Fruit fly (Drosophila melanogaster) whole organism, embryonic: Measurements from ENCODE around the gene ND-B17.2.

Experiments
- Ada2b ChIP-seq: fragments of 200-800 bp; sonication (Bioruptor generic); IDR thresholded peaks from 2 replicates; pipeline ENCODE4 v1.3.6; 2022; ENCODE audit warnings: missing biosample characterization, missing genetic modification characterization
- CG10321 ChIP-seq: fragments of 200-800 bp; sonication (Bioruptor generic); IDR thresholded peaks from 2 replicates; pipeline ENCODE4 v1.3.6; 2022; ENCODE audit warnings: missing biosample characterization, missing genetic modification characterization
- CG11398 ChIP-seq: fragments of 200-800 bp; sonication (Bioruptor generic); optimal IDR thresholded peaks from 2 replicates; lab custom pipeline; 2016; ENCODE audit warnings: missing biosample characterization, missing genetic modification characterization
- CG12071 ChIP-seq: fragments of 200-800 bp; sonication (Bioruptor generic); optimal IDR thresholded peaks from 3 replicates; lab custom pipeline; 2018; ENCODE audit warnings: missing biosample characterization, mild to moderate bottlenecking, missing genetic modification characterization
- CG12155 ChIP-seq: fragments of 200-800 bp; sonication (Bioruptor generic); optimal IDR thresholded peaks from 3 replicates; lab custom pipeline; 2016; ENCODE audit warnings: missing biosample characterization, missing genetic modification characterization
- CG13123 ChIP-seq: fragments of 200-800 bp; sonication (Bioruptor generic); optimal IDR thresholded peaks from 2 replicates; lab custom pipeline; 2016; ENCODE audit warnings: missing biosample characterization, missing genetic modification characterization
- CG14050 ChIP-seq: fragments of 200-800 bp; sonication (Bioruptor generic); IDR thresholded peaks from 3 replicates; pipeline ENCODE4 v1.3.6; 2022; ENCODE audit warnings: missing biosample characterization, missing genetic modification characterization
- CG14710 ChIP-seq: fragments of 200-800 bp; sonication (Bioruptor generic); optimal IDR thresholded peaks from 3 replicates; lab custom pipeline; 2019; ENCODE audit warnings: missing biosample characterization, mild to moderate bottlenecking, missing genetic modification characterization, moderate library complexity
- CG1647 ChIP-seq: fragments of 200-800 bp; sonication (Bioruptor generic); optimal IDR thresholded peaks from 3 replicates; lab custom pipeline; 2016; ENCODE audit warnings: missing biosample characterization, missing genetic modification characterization
- CG17359 ChIP-seq: fragments of 200-800 bp; sonication (Bioruptor generic); optimal IDR thresholded peaks from 3 replicates; lab custom pipeline; 2018; ENCODE audit warnings: missing biosample characterization, mild to moderate bottlenecking, missing genetic modification characterization, moderate library complexity
- CG1792 ChIP-seq: fragments of 200-800 bp; sonication (Bioruptor generic); optimal IDR thresholded peaks from 2 replicates; lab custom pipeline; 2016; ENCODE audit warnings: missing biosample characterization, missing genetic modification characterization
- CG18476 ChIP-seq: fragments of 200-800 bp; sonication (Bioruptor generic); optimal IDR thresholded peaks from 2 replicates; lab custom pipeline; 2016; ENCODE audit warnings: missing biosample characterization, mild to moderate bottlenecking, missing genetic modification characterization
- CG2202 ChIP-seq: fragments of 200-800 bp; sonication (Bioruptor generic); optimal IDR thresholded peaks from 2 replicates; lab custom pipeline; 2018; ENCODE audit warnings: missing biosample characterization, mild to moderate bottlenecking, missing genetic modification characterization
- CG2678 ChIP-seq: fragments of 200-800 bp; sonication (Bioruptor generic); optimal IDR thresholded peaks from 3 replicates; lab custom pipeline; 2019; ENCODE audit warnings: missing biosample characterization, mild to moderate bottlenecking, missing genetic modification characterization, moderate library complexity
- CG31388 ChIP-seq: fragments of 200-800 bp; sonication (Bioruptor generic); optimal IDR thresholded peaks from 2 replicates; lab custom pipeline; 2016; ENCODE audit warnings: missing biosample characterization, missing genetic modification characterization
- CG33213 ChIP-seq: fragments of 200-800 bp; sonication (Bioruptor generic); optimal IDR thresholded peaks from 3 replicates; lab custom pipeline; 2016; ENCODE audit warnings: missing biosample characterization, missing genetic modification characterization
- CG4328 ChIP-seq: fragments of 200-800 bp; sonication (Bioruptor generic); optimal IDR thresholded peaks from 3 replicates; lab custom pipeline; 2017; ENCODE audit warnings: missing biosample characterization, missing genetic modification reagents, missing genetic modification characterization
- CG4424 ChIP-seq: fragments of 200-800 bp; sonication (Bioruptor generic); optimal IDR thresholded peaks from 3 replicates; lab custom pipeline; 2016; ENCODE audit warnings: missing biosample characterization, missing genetic modification characterization
- CG4854 ChIP-seq: fragments of 200-800 bp; sonication (Bioruptor generic); optimal IDR thresholded peaks from 2 replicates; lab custom pipeline; 2016; ENCODE audit warnings: missing biosample characterization, missing genetic modification characterization, inconsistent platforms
- CG6765 ChIP-seq: fragments of 200-800 bp; sonication (Bioruptor generic); optimal IDR thresholded peaks from 3 replicates; lab custom pipeline; 2017; ENCODE audit warnings: missing biosample characterization, mild to moderate bottlenecking, missing genetic modification characterization
- CG8478 ChIP-seq: fragments of >200 bp; optimal IDR thresholded peaks from 2 replicates; lab custom pipeline; 2018
- Drgx ChIP-seq: fragments of 200-800 bp; sonication (Bioruptor generic); IDR thresholded peaks from 2 replicates; pipeline ENCODE4 v1.3.6; 2022; ENCODE audit warnings: missing biosample characterization, missing genetic modification characterization
- GATAe ChIP-seq: fragments of 200-800 bp; sonication (Bioruptor generic); conservative IDR thresholded peaks from 2 replicates; pipeline ENCODE4 v1.3.6; 2022; ENCODE audit warnings: missing biosample characterization, missing genetic modification characterization
- Kr ChIP-seq: fragments of 200-800 bp; sonication (Bioruptor generic); optimal IDR thresholded peaks from 2 replicates; lab custom pipeline; 2017; ENCODE audit warnings: missing biosample characterization, mild to moderate bottlenecking, missing genetic modification characterization
- Meics ChIP-seq: fragments of 200-800 bp; sonication (Bioruptor generic); optimal IDR thresholded peaks from 2 replicates; lab custom pipeline; 2017; ENCODE audit warnings: missing biosample characterization, mild to moderate bottlenecking, missing genetic modification characterization
- NC2β ChIP-seq: fragments of 200-800 bp; sonication (Bioruptor generic); optimal IDR thresholded peaks from 2 replicates; lab custom pipeline; 2016; ENCODE audit warnings: missing biosample characterization, missing genetic modification characterization
- NfI ChIP-seq: fragments of 200-800 bp; sonication (Bioruptor generic); optimal IDR thresholded peaks from 3 replicates; lab custom pipeline; 2018; ENCODE audit warnings: missing biosample characterization, mild to moderate bottlenecking, missing genetic modification characterization, moderate library complexity
- Optix ChIP-seq: fragments of 200-800 bp; sonication (Bioruptor generic); IDR thresholded peaks from 3 replicates; pipeline ENCODE4 v1.3.6; 2022; ENCODE audit warnings: missing biosample characterization, missing genetic modification characterization
- PHDP ChIP-seq: fragments of 200-800 bp; sonication (Bioruptor generic); optimal IDR thresholded peaks from 3 replicates; lab custom pipeline; 2018; ENCODE audit warnings: missing biosample characterization, mild to moderate bottlenecking, missing genetic modification characterization, moderate library complexity
- Sin3A ChIP-seq: fragments of >200 bp; optimal IDR thresholded peaks from 2 replicates; lab custom pipeline; 2018
- Sox102F ChIP-seq: fragments of 200-800 bp; sonication (Bioruptor generic); optimal IDR thresholded peaks from 2 replicates; lab custom pipeline; 2018; ENCODE audit warnings: missing biosample characterization, mild to moderate bottlenecking, missing genetic modification characterization, moderate library complexity
- Usf ChIP-seq: fragments of 200-800 bp; sonication (Bioruptor generic); optimal IDR thresholded peaks from 2 replicates; lab custom pipeline; 2017; ENCODE audit warnings: missing genotype, missing biosample characterization, missing genetic modification characterization
- cad ChIP-seq: fragments of >200 bp; optimal IDR thresholded peaks from 2 replicates; lab custom pipeline; 2017; ENCODE audit warnings: missing biosample characterization, missing genetic modification characterization
- caup ChIP-seq: fragments of 200-800 bp; sonication (Bioruptor generic); optimal IDR thresholded peaks from 3 replicates; lab custom pipeline; 2017; ENCODE audit warnings: missing biosample characterization, mild to moderate bottlenecking, missing genetic modification characterization, moderate library complexity; ENCODE audit not compliant: severe bottlenecking
- chinmo ChIP-seq: fragments of 200-800 bp; sonication (Bioruptor generic); IDR thresholded peaks from 4 replicates; pipeline ENCODE4 v1.3.6; 2022; ENCODE audit warnings: missing biosample characterization, missing genetic modification characterization; ENCODE audit not compliant: partially characterized antibody
- da ChIP-seq: fragments of 200-800 bp; sonication (Bioruptor generic); optimal IDR thresholded peaks from 2 replicates; lab custom pipeline; 2016; ENCODE audit warnings: missing biosample characterization, missing genetic modification characterization
- dm ChIP-seq: fragments of 200-800 bp; sonication (Bioruptor generic); optimal IDR thresholded peaks from 3 replicates; lab custom pipeline; 2016; ENCODE audit warnings: missing biosample characterization, missing genetic modification characterization
- eyg ChIP-seq: fragments of 200-800 bp; sonication (Bioruptor generic); optimal IDR thresholded peaks from 3 replicates; lab custom pipeline; 2016; ENCODE audit warnings: missing biosample characterization, missing genetic modification characterization
- hkb ChIP-seq, 2 experiments: fragments of 200-800 bp in 1 of 2; fragments of >200 bp in 1 of 2; sonication (Bioruptor generic) in 1 of 2; IDR thresholded peaks in 1 of 2; optimal IDR thresholded peaks in 1 of 2; 2 replicates each; pipeline versions ENCODE4 v1.3.6 to Lab custom; 2017 to 2022; ENCODE audit warnings: missing biosample characterization in 1 of 2, missing genetic modification characterization in 1 of 2
- klu ChIP-seq: fragments of 200-800 bp; sonication (Bioruptor generic); IDR thresholded peaks from 2 replicates; pipeline ENCODE4 v1.3.6; 2022; ENCODE audit warnings: missing biosample characterization, missing genetic modification characterization
- lbe ChIP-seq: fragments of 200-800 bp; sonication (Bioruptor generic); optimal IDR thresholded peaks from 2 replicates; lab custom pipeline; 2016; ENCODE audit warnings: missing biosample characterization, mild to moderate bottlenecking, missing genetic modification characterization
- mld ChIP-seq: fragments of 200-800 bp; sonication (Bioruptor generic); IDR thresholded peaks from 3 replicates; pipeline ENCODE4 v1.3.6; 2022; ENCODE audit warnings: missing biosample characterization, missing genetic modification characterization; ENCODE audit not compliant: partially characterized antibody
- org-1 ChIP-seq: fragments of 200-800 bp; sonication (Bioruptor generic); optimal IDR thresholded peaks from 2 replicates; lab custom pipeline; 2017; ENCODE audit warnings: missing biosample characterization, missing genetic modification characterization
- p53 ChIP-seq: fragments of 200-800 bp; sonication (Bioruptor generic); optimal IDR thresholded peaks from 2 replicates; lab custom pipeline; 2016; ENCODE audit warnings: missing biosample characterization, missing genetic modification characterization
- sens ChIP-seq: fragments of 200-800 bp; sonication (Bioruptor generic); peaks from one replicate; lab custom pipeline; 2016; ENCODE audit warnings: missing biosample characterization, missing genetic modification characterization
- seq ChIP-seq: fragments of 200-800 bp; sonication (Bioruptor generic); IDR thresholded peaks from 2 replicates; pipeline ENCODE4 v1.3.6; 2022; ENCODE audit warnings: missing biosample characterization, missing genetic modification characterization
- sima ChIP-seq: fragments of 200-800 bp; sonication (Bioruptor generic); optimal IDR thresholded peaks from 2 replicates; lab custom pipeline; 2016; ENCODE audit warnings: missing biosample characterization, missing genetic modification characterization
- tna ChIP-seq: fragments of 200-800 bp; sonication (Bioruptor generic); IDR thresholded peaks from 2 replicates; pipeline ENCODE4 v1.3.6; 2022; ENCODE audit warnings: missing biosample characterization, missing genetic modification characterization; ENCODE audit not compliant: partially characterized antibody
- trem ChIP-seq: fragments of 200-800 bp; optimal IDR thresholded peaks from 3 replicates; lab custom pipeline; 2019; ENCODE audit warnings: missing biosample characterization, mild to moderate bottlenecking, missing genetic modification characterization, moderate library complexity
- tup ChIP-seq: fragments of 200-800 bp; sonication (Bioruptor generic); optimal IDR thresholded peaks from 2 replicates; lab custom pipeline; 2016; ENCODE audit warnings: missing biosample characterization, mild to moderate bottlenecking, missing genetic modification characterization, moderate library complexity
- unpg ChIP-seq: fragments of 200-800 bp; sonication (Bioruptor generic); optimal IDR thresholded peaks from 3 replicates; lab custom pipeline; 2018; ENCODE audit warnings: missing biosample characterization, mild to moderate bottlenecking, missing genetic modification characterization, moderate library complexity

The ND-B17.2 gene

dm6 chr2L:2585285-2585684, 5.3 kb upstream of the ND-B17.2 start, which contains the start of gene Drp1 (continued):
- TF ChIP-seq klu (no peak), trem (tag; lab: Kevin White, UChicago) (peak; percentile 99), PHDP (peak; percentile 34), Kr (GFP tag; lab: Kevin White, UChicago) (no peak), CG12155 (GFP tag; lab: Kevin White, UChicago) (peak; percentile 36), da (GFP tag; lab: Kevin White, UChicago) (peak; percentile 30), Sin3A (lab: Kevin White, UChicago) (peak; percentile 59), CG14710 (tag; lab: Kevin White, UChicago) (peak; percentile 82), GATAe (GFP tag; lab: Robert Waterston, UW) (0 out of 2 replicates have a peak, but pooled peaks have one; percentile 15), unpg (GFP tag; lab: Kevin White, UChicago) (no peak), Optix (GFP tag; lab: Robert Waterston, UW) (0 out of 3 replicates have a peak, but pooled peaks have one; percentile 14), CG6765 (GFP tag; lab: Kevin White, UChicago) (no peak), CG13123 (GFP tag; lab: Kevin White, UChicago) (no peak), CG12071 (GFP tag; lab: Kevin White, UChicago) (no peak), cad (GFP tag; lab: Kevin White, UChicago) (no peak), CG14050 (GFP tag; lab: Robert Waterston, UW) (no peak), tna (GFP tag; lab: Robert Waterston, UW) (peak; percentile 58; the same call in 1 of the 2 replicates), Drgx (GFP tag; lab: Robert Waterston, UW) (no peak), CG8478 (no peak), CG18476 (GFP tag; lab: Kevin White, UChicago) (no peak), chinmo (GFP tag; lab: Robert Waterston, UW) (0 out of 4 replicates have a peak, but pooled peaks have one; percentile 70), caup (GFP tag; lab: Kevin White, UChicago) (peak; percentile 55), CG31388 (GFP tag; lab: Kevin White, UChicago) (no peak), CG11398 (GFP tag; lab: Kevin White, UChicago) (peak; percentile 27), eyg (GFP tag; lab: Kevin White, UChicago) (no peak), CG17359 (peak; percentile 24), seq (no peak), Meics (GFP tag; lab: Kevin White, UChicago) (peak; percentile 35), CG33213 (GFP tag; lab: Kevin White, UChicago) (peak; percentile 84), lbe (GFP tag; lab: Kevin White, UChicago) (no peak), NfI (GFP tag; lab: Kevin White, UChicago) (peak; percentile 55), CG4424 (no peak), CG2202 (tag; lab: Kevin White, UChicago) (no peak), CG1792 (peak; percentile 30), CG2678 (tag; lab: Kevin White, UChicago) (no peak), tup (GFP tag; lab: Kevin White, UChicago) (no peak), Sox102F (GFP tag; lab: Kevin White, UChicago) (no peak), NC2β (peak; percentile 57), org-1 (GFP tag; lab: Kevin White, UChicago) (no peak), hkb (optimal IDR thresholded peaks at IDR 0.05; lab: Kevin White, UChicago) (peak; percentile 80), hkb (GFP tag; IDR thresholded peaks at IDR 0.05; lab: Robert Waterston, UW) (peak; percentile 31; the same call in 1 of the 2 replicates), Ada2b (no peak), p53 (peak; percentile 62), mld (GFP tag; lab: Robert Waterston, UW) (peak; percentile 38; the same call in 1 of the 3 replicates), sens (GFP tag; lab: Kevin White, UChicago) (peak; percentile 82), CG1647 (GFP tag; lab: Kevin White, UChicago) (no peak), CG10321 (no peak), dm (GFP tag; lab: Kevin White, UChicago) (peak; percentile 39), CG4854 (GFP tag; lab: Kevin White, UChicago) (no peak), Usf (GFP tag; lab: Kevin White, UChicago) (no peak), sima (GFP tag; lab: Kevin White, UChicago) (no peak), CG4328 (GFP tag; lab: Kevin White, UChicago) (no peak)
